Fruit fly (Drosophila melanogaster) whole organism, adult: ENCODE results near the gene wisp.

Experiments used
- CG11617 ChIP-seq: fragments of 200-800 bp; sonication (Bioruptor generic); optimal IDR thresholded peaks from 2 replicates; lab custom pipeline; 2017; ENCODE audit warnings: mild to moderate bottlenecking, missing biosample characterization, missing genetic modification reagents, missing genetic modification characterization
- CG12768 ChIP-seq: fragments of 200-800 bp; sonication (Bioruptor generic); optimal IDR thresholded peaks from 2 replicates; lab custom pipeline; 2017; ENCODE audit warnings: missing biosample characterization, missing genetic modification characterization, mild to moderate bottlenecking, moderate library complexity, missing genetic modification reagents
- CG14711 ChIP-seq: fragments of 200-800 bp; sonication (Bioruptor generic); optimal IDR thresholded peaks from 2 replicates; lab custom pipeline; 2018; ENCODE audit warnings: missing biosample characterization, mild to moderate bottlenecking, missing genetic modification characterization, moderate library complexity
- CG1620 ChIP-seq: fragments of 200-800 bp; sonication (Bioruptor generic); optimal IDR thresholded peaks from 2 replicates; lab custom pipeline; 2016; ENCODE audit warnings: missing biosample characterization, missing genetic modification characterization
- CG33017 ChIP-seq: fragments of 200-800 bp; sonication (Bioruptor generic); optimal IDR thresholded peaks from 2 replicates; lab custom pipeline; 2018; ENCODE audit warnings: missing biosample characterization, mild to moderate bottlenecking, missing genetic modification characterization, moderate library complexity
- CG5204 ChIP-seq: fragments of 200-800 bp; sonication (Bioruptor generic); optimal IDR thresholded peaks from 2 replicates; lab custom pipeline; 2016; ENCODE audit warnings: missing biosample characterization, missing genetic modification characterization
- CG7045 ChIP-seq: fragments of 200-800 bp; sonication (Bioruptor generic); optimal IDR thresholded peaks from 2 replicates; lab custom pipeline; 2017; ENCODE audit warnings: missing biosample characterization, mild to moderate bottlenecking, missing genetic modification characterization
- CG7101 ChIP-seq: fragments of 200-800 bp; sonication (Bioruptor generic); optimal IDR thresholded peaks from 2 replicates; lab custom pipeline; 2018; ENCODE audit warnings: missing biosample characterization, mild to moderate bottlenecking, missing genetic modification characterization, moderate library complexity
- Clk ChIP-seq: fragments of 200-800 bp; sonication (Bioruptor generic); optimal IDR thresholded peaks from 2 replicates; lab custom pipeline; 2017; ENCODE audit warnings: missing biosample characterization, missing genetic modification characterization
- Crg-1 ChIP-seq: fragments of 200-800 bp; sonication (Bioruptor generic); optimal IDR thresholded peaks from 2 replicates; lab custom pipeline; 2016; ENCODE audit warnings: missing biosample characterization, missing genetic modification characterization
- Hr96 ChIP-seq: fragments of 200-800 bp; sonication (Bioruptor generic); optimal IDR thresholded peaks from 2 replicates; lab custom pipeline; 2016; ENCODE audit warnings: missing biosample characterization, missing genetic modification characterization
- Mnt ChIP-seq: fragments of 200-800 bp; sonication (Bioruptor generic); optimal IDR thresholded peaks from 2 replicates; lab custom pipeline; 2016; ENCODE audit warnings: missing biosample characterization, mild to moderate bottlenecking, missing genetic modification characterization
- bab1 ChIP-seq: fragments of 200-800 bp; sonication (Bioruptor generic); optimal IDR thresholded peaks from 3 replicates; lab custom pipeline; 2019; ENCODE audit warnings: missing biosample characterization, mild to moderate bottlenecking, missing genetic modification characterization, moderate library complexity
- cic ChIP-seq: fragments of 200-800 bp; sonication (Bioruptor generic); optimal IDR thresholded peaks from 2 replicates; lab custom pipeline; 2017; ENCODE audit warnings: missing biosample characterization, mild to moderate bottlenecking, missing genetic modification characterization, moderate library complexity
- cnc ChIP-seq, 2 experiments: fragments of >200 bp; optimal IDR thresholded peaks; 2 replicates each; lab custom pipeline; 2017
- kay ChIP-seq: fragments of 200-800 bp; sonication (Bioruptor generic); peaks from one replicate; lab custom pipeline; 2016; ENCODE audit warnings: missing biosample characterization, missing genetic modification characterization, borderline replicate concordance
- ovo ChIP-seq: fragments of 200-800 bp; sonication (Bioruptor generic); optimal IDR thresholded peaks from 2 replicates; lab custom pipeline; 2016; ENCODE audit warnings: missing biosample characterization, missing genetic modification characterization
- pad ChIP-seq: fragments of 200-800 bp; sonication (Bioruptor generic); optimal IDR thresholded peaks from 3 replicates; lab custom pipeline; 2017; ENCODE audit warnings: missing biosample characterization, missing genetic modification characterization, mild to moderate bottlenecking, moderate library complexity, missing genetic modification reagents
- tj ChIP-seq: fragments of 200-800 bp; sonication (Bioruptor generic); optimal IDR thresholded peaks from 3 replicates; lab custom pipeline; 2017; ENCODE audit warnings: missing biosample characterization, mild to moderate bottlenecking, missing genetic modification characterization, moderate library complexity
- toe ChIP-seq: fragments of 200-800 bp; sonication (Bioruptor generic); optimal IDR thresholded peaks from 2 replicates; lab custom pipeline; 2016; ENCODE audit warnings: missing biosample characterization, missing genetic modification characterization

The wisp gene

dm6 chrX:11925213-11925612 is 31.5 kb downstream of the wisp start:
- TF ChIP-seq CG7101 (tag; lab: Kevin White, UChicago) = peak; percentile 62
- TF ChIP-seq CG14711 = peak; percentile 60
- peak; percentile 62 for TF ChIP-seq bab1
- TF ChIP-seq kay (GFP tag; lab: Kevin White, UChicago) = no peak
- peak; percentile 2 for TF ChIP-seq CG33017

- TF ChIP-seq CG12768 (no peak), CG1620 (no peak), pad (GFP tag; lab: Kevin White, UChicago) (no peak), CG7101 (tag; lab: Kevin White, UChicago) (no peak), cnc (optimal IDR thresholded peaks at IDR 0.05; lab: Kevin White, UChicago) (no peak), Crg-1 (GFP tag; lab: Kevin White, UChicago) (no peak), CG33017 (no peak), CG5204 (GFP tag; lab: Kevin White, UChicago) (no peak), Clk (GFP tag; lab: Kevin White, UChicago) (no peak), Hr96 (no peak), CG14711 (no peak), CG11617 (GFP tag; lab: Kevin White, UChicago) (no peak), cic (GFP tag; lab: Kevin White, UChicago) (no peak), toe (GFP tag; lab: Kevin White, UChicago) (no peak), tj (no peak), ovo (no peak), kay (GFP tag; lab: Kevin White, UChicago) (no peak), bab1 (no peak), Mnt (GFP tag; lab: Kevin White, UChicago) (no peak), CG7045 (GFP tag; lab: Kevin White, UChicago) (no peak)
Observed at dm6 chrX:11930726-11931125, 37.0 kb downstream of the wisp start, which contains the start of gene Pdzd8. TSS of gene Pdzd8 (minus strand) at chrX:11930850.
